Worm (Caenorhabditis elegans): ENCODE results near the gene sec-16A.2.

sec-16A.2 gene

DNA sequence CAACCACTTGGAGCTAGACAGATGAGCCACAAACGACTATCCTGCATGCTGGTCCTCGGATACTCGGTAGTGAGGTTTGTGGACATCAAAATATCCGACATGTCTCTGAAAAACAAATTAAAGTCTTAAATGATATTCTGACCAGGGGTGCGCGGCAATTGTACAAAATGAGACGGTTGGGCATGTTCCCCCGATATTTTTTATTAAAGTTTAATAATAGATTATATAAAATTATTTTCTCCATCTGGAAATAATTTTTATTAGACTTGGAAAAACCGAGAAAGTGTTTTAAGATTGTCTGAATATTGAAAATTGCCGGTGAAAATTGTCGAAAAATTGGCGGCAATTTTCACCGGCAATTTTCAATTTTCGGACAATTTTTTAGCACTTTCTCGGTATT lies 40.8 kb downstream of the sec-16A.2 start, which contains the start of gene F55E10.4:
Gene F55E10.4, minus strand, starts transcription at position 101 of the 400 bp plus-strand sequence.
- TF ChIP-seq unc-62 (GFP tag; optimal IDR thresholded peaks at IDR 0.05) = no peak

DNA sequence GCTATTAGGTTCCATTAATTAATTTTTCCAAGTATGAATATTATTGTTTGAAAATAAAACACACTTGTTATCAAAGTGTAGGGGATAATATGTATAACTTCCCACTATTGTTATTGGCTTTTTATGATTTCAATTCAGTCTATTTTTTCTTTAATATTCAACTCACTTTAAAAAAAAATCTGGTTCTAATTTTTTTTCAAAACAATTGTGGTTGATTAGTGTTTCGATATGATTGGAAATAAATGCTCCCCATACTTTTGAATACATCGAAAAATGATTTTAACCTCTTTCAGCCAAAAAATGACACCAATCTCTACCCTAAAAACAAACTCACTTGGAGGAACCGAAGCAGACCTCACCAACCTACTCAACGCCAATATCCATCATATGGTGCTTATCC lies 53.3 kb downstream of the sec-16A.2 start, which contains the start of gene F55E10.2:
Gene F55E10.2, plus strand, starts transcription at position 301 of the 400 bp plus-strand sequence.
- TF ChIP-seq unc-62 (GFP tag; optimal IDR thresholded peaks at IDR 0.05) = no peak

DNA sequence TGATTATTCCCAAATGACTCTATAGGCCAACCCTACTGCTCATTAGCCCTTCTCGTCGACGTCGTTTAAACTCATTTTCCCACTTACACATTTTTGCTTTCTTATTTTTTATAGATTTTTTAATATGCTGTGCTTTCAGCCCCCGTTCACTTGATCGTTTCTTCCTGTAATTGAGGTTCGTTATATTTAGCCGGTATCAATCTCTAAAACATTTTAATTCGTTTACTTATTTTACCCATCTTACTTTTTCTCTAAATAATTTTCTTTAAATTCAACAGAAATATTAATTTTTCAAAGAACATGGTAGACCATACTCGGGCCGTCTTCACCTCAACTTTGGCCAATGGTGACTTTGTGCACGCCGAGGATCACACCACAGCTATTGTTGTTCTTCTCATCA lies 54.6 kb downstream of the sec-16A.2 start, which contains the start of gene F55E10.1:
Gene F55E10.1, plus strand, starts transcription at position 301 of the 400 bp plus-strand sequence.
- TF ChIP-seq unc-62 (GFP tag; optimal IDR thresholded peaks at IDR 0.05) = no peak

All from whole organism, dauer.